Worm (Caenorhabditis elegans) whole organism, L2 larva: ENCODE results near the gene nspe-6.

Source experiments
- Y55F3AM.14 ChIP-seq: fragments of 200-800 bp; sonication (Bioruptor generic); optimal IDR thresholded peaks from 2 replicates; lab custom pipeline; 2018; ENCODE audit warnings: mild to moderate bottlenecking, missing genetic modification characterization, missing compliant biosample characterization
- ZK546.5 ChIP-seq: sonication (generic microtip); optimal IDR thresholded peaks from 2 replicates; lab custom pipeline; 2017; ENCODE audit warnings: missing biosample characterization, missing genetic modification characterization
- aly-2 ChIP-seq: fragments of 150-350 bp; optimal IDR thresholded peaks from 2 replicates; lab custom pipeline; 2014; ENCODE audit warnings: missing biosample characterization, missing genetic modification characterization
- ama-1 ChIP-seq: fragments of 150-350 bp; optimal IDR thresholded peaks from 2 replicates; lab custom pipeline; 2018; ENCODE audit warnings: inconsistent platforms
- ceh-82 ChIP-seq: fragments of 150-350 bp; optimal IDR thresholded peaks from 2 replicates; lab custom pipeline; 2014; ENCODE audit warnings: missing biosample characterization, missing genetic modification characterization
- elt-3 ChIP-seq: sonication (generic microtip); optimal IDR thresholded peaks from 2 replicates; lab custom pipeline; 2017; ENCODE audit warnings: missing biosample characterization, missing genetic modification characterization
- gmeb-1 ChIP-seq: fragments of 150-350 bp; optimal IDR thresholded peaks from 2 replicates; lab custom pipeline; 2014; ENCODE audit warnings: missing biosample characterization, missing genetic modification characterization
- lin-39 ChIP-seq: fragments of 150-350 bp; optimal IDR thresholded peaks from 2 replicates; lab custom pipeline; 2014; ENCODE audit warnings: missing biosample characterization, missing genetic modification reagents, missing genetic modification characterization
- skn-1 ChIP-seq: sonication (generic microtip); optimal IDR thresholded peaks from 2 replicates; lab custom pipeline; 2017; ENCODE audit warnings: missing biosample characterization, missing genetic modification characterization
- snpc-4 ChIP-seq: fragments of 150-350 bp; optimal IDR thresholded peaks from 2 replicates; lab custom pipeline; 2014; ENCODE audit warnings: missing biosample characterization, missing genetic modification characterization
- ztf-4 ChIP-seq: fragments of 150-350 bp; optimal IDR thresholded peaks from 2 replicates; lab custom pipeline; 2014; ENCODE audit warnings: missing biosample characterization, missing genetic modification characterization

- no peak for TF ChIP-seq ZK546.5 (tag; lab: Kevin White, UChicago)
- TF ChIP-seq Y55F3AM.14 (GFP tag; lab: Kevin White, UChicago), result no peak
- no peak for TF ChIP-seq snpc-4 (tag; lab: Kevin White, UChicago)
- TF ChIP-seq ama-1 (lab: Kevin White, UChicago), result no peak
- no peak for TF ChIP-seq skn-1
- TF ChIP-seq elt-3 (tag; lab: Kevin White, UChicago), result no peak
- TF ChIP-seq gmeb-1 (tag; lab: Kevin White, UChicago), result no peak
- TF ChIP-seq ceh-82 (tag; lab: Kevin White, UChicago), result no peak
- TF ChIP-seq lin-39, result no peak
- TF ChIP-seq aly-2 (tag; lab: Kevin White, UChicago), result no peak
- TF ChIP-seq ztf-4, result no peak
These were observed 35.0 kb downstream of the nspe-6 start, which contains the start of gene clec-4 for ce11 chrII:12580952-12581351.
